Worm (Caenorhabditis elegans) whole organism, young adult: ENCODE results near the gene K07D4.5.
"Not testable (repeated sequence)": the region's sequence is repeated elsewhere in the genome, so short reads cannot be mapped to it uniquely, and the experiment has no call there.

Experiments used
- F10E7.11 ChIP-seq: sonication (generic microtip); optimal IDR thresholded peaks from 2 replicates; lab custom pipeline; 2017; ENCODE audit warnings: mild to moderate bottlenecking, missing genetic modification characterization, moderate library complexity, missing compliant biosample characterization
- ceh-58 ChIP-seq: fragments of 200-800 bp; sonication (Bioruptor generic); IDR thresholded peaks from 2 replicates; pipeline ENCODE4 v1.3.6; 2022; ENCODE audit warnings: missing genetic modification characterization, missing compliant biosample characterization

DNA sequence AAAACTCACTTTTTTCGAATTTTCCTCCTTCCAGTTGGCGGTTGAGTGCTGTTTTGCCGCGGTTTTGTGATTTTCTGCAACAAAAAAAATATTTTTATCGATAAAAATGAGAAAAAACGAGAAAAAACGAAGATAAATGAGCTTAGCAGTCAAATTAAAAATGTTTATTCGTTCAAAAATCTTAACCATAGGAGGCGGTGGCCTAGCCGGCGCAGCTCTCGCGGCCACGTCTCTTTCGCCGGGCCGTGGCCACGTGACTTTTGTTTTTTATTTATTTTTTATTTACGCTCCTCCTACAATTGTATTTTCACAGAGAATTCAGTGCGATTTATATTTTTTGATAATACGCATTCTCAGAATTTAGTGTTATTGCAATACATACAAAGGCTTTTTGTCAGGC is 24.3 kb upstream of the K07D4.5 start:
- not testable (repeated sequence) for TF ChIP-seq ceh-58 (GFP tag; lab: Robert Waterston, UW); F10E7.11
